Fruit fly (Drosophila melanogaster): ENCODE data around the gene CG13133.
A peak's percentile ranks its signal among the peaks of the same experiment; 100 is the strongest.

CG13133 gene

dm6 chr2L:10057236-10057635, 35.0 kb downstream of the CG13133 start (continued):
- TF ChIP-seq CG4730 (GFP tag; IDR thresholded peaks at IDR 0.05), result peak; percentile 76
- peak; percentile 86 for TF ChIP-seq phol (tag; optimal IDR thresholded peaks at IDR 0.05)
- TF ChIP-seq ato (GFP tag; IDR thresholded peaks at IDR 0.05; ENCODE audit: partially characterized antibody), result no peak
- TF ChIP-seq tap (tag; optimal IDR thresholded peaks at IDR 0.05), result peak; percentile 37
- peak; percentile 56 for TF ChIP-seq CG10654 (GFP tag; optimal IDR thresholded peaks at IDR 0.05)
- TF ChIP-seq CG9609 (GFP tag; optimal IDR thresholded peaks at IDR 0.05), result peak; percentile 53
- peak; percentile 93 for TF ChIP-seq chm (GFP tag; IDR thresholded peaks at IDR 0.05)
- peak; percentile 9 for TF ChIP-seq CG12071 (GFP tag; optimal IDR thresholded peaks at IDR 0.05)
- TF ChIP-seq dpn (GFP tag; optimal IDR thresholded peaks at IDR 0.05), result peak; percentile 62 to 75
- peak; percentile 50 for TF ChIP-seq trem (tag; optimal IDR thresholded peaks at IDR 0.05)
- no peak for TF ChIP-seq Elba2 (GFP tag; optimal IDR thresholded peaks at IDR 0.05)
- peak; percentile 62; the same call in 2 of the 3 replicates for TF ChIP-seq CG17361 (GFP tag; IDR thresholded peaks at IDR 0.05)
- no peak for TF ChIP-seq wek (GFP tag; optimal IDR thresholded peaks at IDR 0.05)
- TF ChIP-seq usp (GFP tag; optimal IDR thresholded peaks at IDR 0.05), result no peak
- TF ChIP-seq CG14667 (GFP tag; IDR thresholded peaks at IDR 0.05), result peak; percentile 80
- peak; percentile 82 for TF ChIP-seq CG10979 (tag; optimal IDR thresholded peaks at IDR 0.05)
- no peak for TF ChIP-seq emc (GFP tag; optimal IDR thresholded peaks at IDR 0.05)
- TF ChIP-seq CG11085 (GFP tag; IDR thresholded peaks at IDR 0.05), result peak; percentile 50
- peak; percentile 79 for TF ChIP-seq slbo (GFP tag; IDR thresholded peaks at IDR 0.05)
- TF ChIP-seq Deaf1 (tag; optimal IDR thresholded peaks at IDR 0.05), result no peak
- no peak for TF ChIP-seq HmgZ (tag; optimal IDR thresholded peaks at IDR 0.05)
- no peak for TF ChIP-seq schlank (tag; optimal IDR thresholded peaks at IDR 0.05)
- TF ChIP-seq sens-2 (GFP tag; IDR thresholded peaks at IDR 0.05), result peak; percentile 76
- no peak for TF ChIP-seq HLHmδ (GFP tag; optimal IDR thresholded peaks at IDR 0.05)
- TF ChIP-seq caup (GFP tag; optimal IDR thresholded peaks at IDR 0.05; ENCODE audit: severe bottlenecking), result peak; percentile 38
- no peak for TF ChIP-seq vfl (GFP tag; optimal IDR thresholded peaks at IDR 0.05)
- peak; percentile 85 for TF ChIP-seq CG14441 (GFP tag; IDR thresholded peaks at IDR 0.05)
- TF ChIP-seq dm (GFP tag; optimal IDR thresholded peaks at IDR 0.05), result no peak
- peak; percentile 23 for TF ChIP-seq Asciz (GFP tag; optimal IDR thresholded peaks at IDR 0.05)
- peak; percentile 10 for TF ChIP-seq trh (GFP tag; optimal IDR thresholded peaks at IDR 0.05)
- no peak for TF ChIP-seq sna (GFP tag; IDR thresholded peaks at IDR 0.05; ENCODE audit: partially characterized antibody)
- peak in 1 of 2 experiments; percentile 2 for TF ChIP-seq Hr78 (GFP tag; optimal IDR thresholded peaks at IDR 0.05)
- TF ChIP-seq HLH4C (GFP tag; IDR thresholded peaks at IDR 0.05; ENCODE audit: partially characterized antibody), result no peak
- TF ChIP-seq hb (GFP tag; IDR thresholded peaks at IDR 0.05; ENCODE audit: partially characterized antibody), result no peak
- TF ChIP-seq B-H1 (GFP tag; IDR thresholded peaks at IDR 0.05), result peak; percentile 56; the same call in 2 of the 3 replicates
- no peak for TF ChIP-seq ash1 (GFP tag; optimal IDR thresholded peaks at IDR 0.05)
- peak; percentile 51 for TF ChIP-seq crc (GFP tag; optimal IDR thresholded peaks at IDR 0.05)
- peak; percentile 45 for TF ChIP-seq CG2875 (GFP tag; optimal IDR thresholded peaks at IDR 0.05)
- TF ChIP-seq Bgb (GFP tag; IDR thresholded peaks at IDR 0.05; ENCODE audit: partially characterized antibody), result no peak
- no peak for TF ChIP-seq Fer1 (GFP tag; optimal IDR thresholded peaks at IDR 0.05)
- TF ChIP-seq Dek (tag; optimal IDR thresholded peaks at IDR 0.05), result no peak
- TF ChIP-seq CG4707 (GFP tag; optimal IDR thresholded peaks at IDR 0.05), result no peak
- peak; percentile 89 for TF ChIP-seq CG6689 (GFP tag; IDR thresholded peaks at IDR 0.05)
- peak; percentile 35 for TF ChIP-seq CG1792 (GFP tag; optimal IDR thresholded peaks at IDR 0.05)
- TF ChIP-seq ssp (GFP tag; IDR thresholded peaks at IDR 0.05), result peak; percentile 76
- no peak for TF ChIP-seq salm (tag; optimal IDR thresholded peaks at IDR 0.05)
- TF ChIP-seq CG14014 (GFP tag; IDR thresholded peaks at IDR 0.05), result peak; percentile 66
- peak; percentile 63 for TF ChIP-seq bcd (GFP tag; optimal IDR thresholded peaks at IDR 0.05)
- peak; percentile 56 for TF ChIP-seq zen (tag; optimal IDR thresholded peaks at IDR 0.05)
- no peak for TF ChIP-seq Vsx1 (GFP tag; optimal IDR thresholded peaks at IDR 0.05)
